Fruit fly (Drosophila melanogaster): ENCODE measurements around the gene CG7872.

Gene CG7872

dm6 chrX:15578043-15578442 is at the start of gene CG7872, which contains the start of gene cerv (continued):
- TF ChIP-seq kni (GFP tag; optimal IDR thresholded peaks at IDR 0.05) = no peak
- TF ChIP-seq crp (GFP tag; optimal IDR thresholded peaks at IDR 0.05) = peak in 1 of 2 experiments; percentile 45
- TF ChIP-seq corto (GFP tag; optimal IDR thresholded peaks at IDR 0.05) = no peak
- TF ChIP-seq CG13287 (GFP tag; IDR thresholded peaks at IDR 0.05; ENCODE audit: partially characterized antibody) = peak; percentile 78
- no peak for TF ChIP-seq eve (GFP tag; optimal IDR thresholded peaks at IDR 0.05)
- TF ChIP-seq CG16863 (GFP tag; optimal IDR thresholded peaks at IDR 0.05) = no peak
- TF ChIP-seq CG1792 (GFP tag; optimal IDR thresholded peaks at IDR 0.05) = no peak
- TF ChIP-seq CG17359 (tag; optimal IDR thresholded peaks at IDR 0.05) = no peak
- TF ChIP-seq CG11093 (GFP tag; IDR thresholded peaks at IDR 0.05) = no peak
- TF ChIP-seq CG14667 (GFP tag; IDR thresholded peaks at IDR 0.05) = no peak
- TF ChIP-seq gsb (GFP tag; IDR thresholded peaks at IDR 0.05) = no peak
- TF ChIP-seq ara (GFP tag; IDR thresholded peaks at IDR 0.05) = no peak
- TF ChIP-seq tin (GFP tag; optimal IDR thresholded peaks at IDR 0.05) = no peak
- no peak for TF ChIP-seq dimm (GFP tag; IDR thresholded peaks at IDR 0.05)
- TF ChIP-seq CG2120 (GFP tag; optimal IDR thresholded peaks at IDR 0.05) = no peak
- TF ChIP-seq nerfin-2 (GFP tag; IDR thresholded peaks at IDR 0.05; ENCODE audit: partially characterized antibody) = peak; percentile 67
- no peak for TF ChIP-seq sisA (GFP tag; IDR thresholded peaks at IDR 0.05)
- TF ChIP-seq CG6272 (GFP tag; IDR thresholded peaks at IDR 0.05) = no peak
- no peak for TF ChIP-seq ind (GFP tag; optimal IDR thresholded peaks at IDR 0.05)
- TF ChIP-seq CG1832 (GFP tag; optimal IDR thresholded peaks at IDR 0.05) = no peak
- TF ChIP-seq CG2889 (GFP tag; IDR thresholded peaks at IDR 0.05) = no peak
- no peak for TF ChIP-seq psq (GFP tag; optimal IDR thresholded peaks at IDR 0.05)
- no peak for TF ChIP-seq CG11247 (GFP tag; IDR thresholded peaks at IDR 0.05)
- no peak for TF ChIP-seq insv (GFP tag; optimal IDR thresholded peaks at IDR 0.05)
- no peak for TF ChIP-seq CG7556 (GFP tag; optimal IDR thresholded peaks at IDR 0.05)
- no peak for TF ChIP-seq CG32772 (GFP tag; IDR thresholded peaks at IDR 0.05)
- no peak for TF ChIP-seq CG4820 (GFP tag; optimal IDR thresholded peaks at IDR 0.05)
- TF ChIP-seq Adf1 (GFP tag; IDR thresholded peaks at IDR 0.05) = no peak; the same call in 1 of the 2 replicates
- TF ChIP-seq CG13123 (GFP tag; optimal IDR thresholded peaks at IDR 0.05) = no peak
- no peak for TF ChIP-seq CG10366 (GFP tag; IDR thresholded peaks at IDR 0.05)
- TF ChIP-seq chm (GFP tag; IDR thresholded peaks at IDR 0.05) = 0 out of 2 replicates have a peak, but pooled peaks have one; percentile 41
- TF ChIP-seq C15 (GFP tag; IDR thresholded peaks at IDR 0.05) = no peak
- TF ChIP-seq CG7357 (GFP tag; IDR thresholded peaks at IDR 0.05) = no peak
- TF ChIP-seq hb (GFP tag; IDR thresholded peaks at IDR 0.05; ENCODE audit: partially characterized antibody) = peak; percentile 70
- no peak for TF ChIP-seq Ravus (GFP tag; IDR thresholded peaks at IDR 0.05)
- TF ChIP-seq zf30C (GFP tag; optimal IDR thresholded peaks at IDR 0.05) = no peak
- TF ChIP-seq CG14441 (GFP tag; IDR thresholded peaks at IDR 0.05) = no peak
- TF ChIP-seq CG2116 (GFP tag; optimal IDR thresholded peaks at IDR 0.05) = peak; percentile 59
- no peak for TF ChIP-seq sima (GFP tag; optimal IDR thresholded peaks at IDR 0.05)
- no peak for TF ChIP-seq CG8765 (GFP tag; IDR thresholded peaks at IDR 0.05)
- TF ChIP-seq abd-A (tag; optimal IDR thresholded peaks at IDR 0.05) = no peak
- TF ChIP-seq CG6683 (GFP tag; optimal IDR thresholded peaks at IDR 0.05) = no peak
- no peak for TF ChIP-seq CG8944 (GFP tag; optimal IDR thresholded peaks at IDR 0.05)
- peak; percentile 59 for TF ChIP-seq unc-4 (GFP tag; IDR thresholded peaks at IDR 0.05; ENCODE audit: partially characterized antibody)
- TF ChIP-seq Spps (tag; optimal IDR thresholded peaks at IDR 0.05) = no peak
- TF ChIP-seq CG6813 (GFP tag; optimal IDR thresholded peaks at IDR 0.05) = no peak
- no peak for TF ChIP-seq CG10979 (tag; optimal IDR thresholded peaks at IDR 0.05)
- TF ChIP-seq onecut (GFP tag; IDR thresholded peaks at IDR 0.05) = no peak
- no peak for TF ChIP-seq CG10274 (GFP tag; optimal IDR thresholded peaks at IDR 0.05)
- no peak for TF ChIP-seq h (optimal IDR thresholded peaks at IDR 0.05)
- peak; percentile 54 for TF ChIP-seq MESR4 (GFP tag; optimal IDR thresholded peaks at IDR 0.05)
- peak; percentile 38 for TF ChIP-seq ewg (GFP tag; optimal IDR thresholded peaks at IDR 0.05)

All from whole organism, embryonic.